Worm (Caenorhabditis elegans) whole organism, late embryonic: ENCODE data around the gene K09E2.3.

Experiments
- C08G9.2 ChIP-seq: sonication (generic microtip); optimal IDR thresholded peaks from 2 replicates; lab custom pipeline; 2016; ENCODE audit warnings: mild to moderate bottlenecking, missing genetic modification characterization, moderate library complexity, missing compliant biosample characterization
- C38D4.7 ChIP-seq: fragments of 200-800 bp; sonication (Bioruptor generic); optimal IDR thresholded peaks from 2 replicates; lab custom pipeline; 2018; ENCODE audit warnings: mild to moderate bottlenecking, missing genetic modification characterization, moderate library complexity, missing compliant biosample characterization
- F13H6.1 ChIP-seq: sonication (generic microtip); optimal IDR thresholded peaks from 2 replicates; lab custom pipeline; 2016; ENCODE audit warnings: missing genetic modification characterization, missing compliant biosample characterization
- K02D7.2 ChIP-seq: sonication (generic microtip); optimal IDR thresholded peaks from 2 replicates; lab custom pipeline; 2017; ENCODE audit warnings: mild to moderate bottlenecking, missing genetic modification characterization, missing compliant biosample characterization
- T23F11.4 ChIP-seq: fragments of 200-800 bp; sonication (Bioruptor generic); optimal IDR thresholded peaks from 2 replicates; lab custom pipeline; 2018; ENCODE audit warnings: mild to moderate bottlenecking, missing genetic modification characterization, missing compliant biosample characterization
- ama-1 ChIP-seq: fragments of 150-350 bp; optimal IDR thresholded peaks from 2 replicates; lab custom pipeline; 2014
- ceh-19 ChIP-seq: fragments of 200-800 bp; sonication (Bioruptor generic); optimal IDR thresholded peaks from 2 replicates; lab custom pipeline; 2018; ENCODE audit warnings: mild to moderate bottlenecking, missing genetic modification characterization, missing compliant biosample characterization
- ceh-2 ChIP-seq: sonication (generic microtip); optimal IDR thresholded peaks from 2 replicates; lab custom pipeline; 2016; ENCODE audit warnings: missing genotype, missing genetic modification characterization, missing compliant biosample characterization
- ceh-34 ChIP-seq: sonication (generic microtip); optimal IDR thresholded peaks from 2 replicates; lab custom pipeline; 2016; ENCODE audit warnings: mild to moderate bottlenecking, missing genetic modification characterization, missing compliant biosample characterization
- ceh-45 ChIP-seq: fragments of 200-800 bp; sonication (Bioruptor generic); IDR thresholded peaks from 2 replicates; pipeline ENCODE4 v1.3.6; 2022; ENCODE audit warnings: missing genetic modification reagents, missing genetic modification characterization, missing compliant biosample characterization
- ceh-6 ChIP-seq: fragments of 200-800 bp; sonication (Bioruptor generic); optimal IDR thresholded peaks from 2 replicates; lab custom pipeline; 2018; ENCODE audit warnings: mild to moderate bottlenecking, missing genetic modification characterization, missing compliant biosample characterization
- che-1 ChIP-seq: sonication (generic microtip); optimal IDR thresholded peaks from 2 replicates; lab custom pipeline; 2016; ENCODE audit warnings: mild to moderate bottlenecking, missing genetic modification characterization, missing compliant biosample characterization
- dve-1 ChIP-seq: sonication (generic microtip); optimal IDR thresholded peaks from 2 replicates; lab custom pipeline; 2017; ENCODE audit warnings: antibody characterized with exemption, mild to moderate bottlenecking, missing genetic modification characterization, missing compliant biosample characterization
- elt-2 ChIP-seq: sonication (generic microtip); optimal IDR thresholded peaks from 2 replicates; lab custom pipeline; 2016; ENCODE audit warnings: missing genetic modification reagents, missing genetic modification characterization, missing compliant biosample characterization
- elt-4 ChIP-seq: sonication (generic microtip); optimal IDR thresholded peaks from 2 replicates; lab custom pipeline; 2016; ENCODE audit warnings: missing genetic modification characterization, missing compliant biosample characterization
- eyg-1 ChIP-seq: sonication (generic microtip); optimal IDR thresholded peaks from 2 replicates; lab custom pipeline; 2016; ENCODE audit warnings: missing genotype, missing genetic modification characterization, missing compliant biosample characterization
- fax-1 ChIP-seq: sonication (generic microtip); optimal IDR thresholded peaks from 2 replicates; lab custom pipeline; 2016; ENCODE audit warnings: missing genotype, missing genetic modification characterization, missing compliant biosample characterization
- fkh-10 ChIP-seq: fragments of 150-350 bp; optimal IDR thresholded peaks from 2 replicates; lab custom pipeline; 2014; ENCODE audit warnings: missing biosample characterization, missing genetic modification reagents, missing genetic modification characterization
- fkh-6 ChIP-seq: sonication (generic microtip); optimal IDR thresholded peaks from 2 replicates; lab custom pipeline; 2016; ENCODE audit warnings: missing genetic modification characterization, missing compliant biosample characterization
- gmeb-2 ChIP-seq: sonication (generic microtip); optimal IDR thresholded peaks from 2 replicates; lab custom pipeline; 2016; ENCODE audit warnings: missing genetic modification characterization, inconsistent platforms, missing compliant biosample characterization
- hlh-13 ChIP-seq: fragments of 200-800 bp; sonication (Bioruptor generic); optimal IDR thresholded peaks from 2 replicates; lab custom pipeline; 2018; ENCODE audit warnings: mild to moderate bottlenecking, missing genetic modification characterization, missing compliant biosample characterization
- hlh-15 ChIP-seq: sonication (generic microtip); optimal IDR thresholded peaks from 2 replicates; lab custom pipeline; 2016; ENCODE audit warnings: missing genetic modification characterization, missing compliant biosample characterization
- hlh-6 ChIP-seq: sonication (generic microtip); optimal IDR thresholded peaks from 2 replicates; lab custom pipeline; 2016; ENCODE audit warnings: missing genotype, missing genetic modification characterization, missing compliant biosample characterization
- lin-11 ChIP-seq: fragments of 200-800 bp; sonication (Bioruptor generic); optimal IDR thresholded peaks from 2 replicates; lab custom pipeline; 2018; ENCODE audit warnings: mild to moderate bottlenecking, missing genetic modification characterization, missing compliant biosample characterization
- nfya-1 ChIP-seq: sonication (generic microtip); optimal IDR thresholded peaks from 2 replicates; lab custom pipeline; 2017; ENCODE audit warnings: missing genetic modification characterization, mild to moderate bottlenecking, missing compliant biosample characterization, antibody characterized with exemption, moderate library complexity
- nhr-11 ChIP-seq: fragments of 150-350 bp; optimal IDR thresholded peaks from 2 replicates; lab custom pipeline; 2014; ENCODE audit warnings: missing biosample characterization, missing genetic modification characterization
- nhr-232 ChIP-seq: sonication (generic microtip); optimal IDR thresholded peaks from 2 replicates; lab custom pipeline; 2016; ENCODE audit warnings: missing genetic modification characterization, missing compliant biosample characterization
- npax-4 ChIP-seq: sonication (generic microtip); optimal IDR thresholded peaks from 2 replicates; lab custom pipeline; 2016; ENCODE audit warnings: missing genetic modification characterization, missing compliant biosample characterization
- pat-9 ChIP-seq: fragments of 200-800 bp; sonication (Bioruptor generic); optimal IDR thresholded peaks from 2 replicates; lab custom pipeline; 2018; ENCODE audit warnings: mild to moderate bottlenecking, missing genetic modification characterization, moderate library complexity, missing compliant biosample characterization
- pax-1 ChIP-seq: fragments of 150-350 bp; optimal IDR thresholded peaks from 2 replicates; lab custom pipeline; 2014; ENCODE audit warnings: missing biosample characterization, missing genetic modification characterization
- pha-2 ChIP-seq: sonication (generic microtip); optimal IDR thresholded peaks from 2 replicates; lab custom pipeline; 2017; ENCODE audit warnings: mild to moderate bottlenecking, missing genetic modification characterization, missing compliant biosample characterization
- pqm-1 ChIP-seq: sonication (generic microtip); optimal IDR thresholded peaks from 2 replicates; lab custom pipeline; 2016; ENCODE audit warnings: missing genetic modification characterization, missing compliant biosample characterization
- sox-2 ChIP-seq: fragments of 200-800 bp; sonication (Bioruptor generic); IDR thresholded peaks from 2 replicates; pipeline ENCODE4 v1.3.6; 2022; ENCODE audit warnings: missing genetic modification reagents, missing genetic modification characterization, missing compliant biosample characterization
- sox-4 ChIP-seq: sonication (generic microtip); optimal IDR thresholded peaks from 2 replicates; lab custom pipeline; 2017; ENCODE audit warnings: mild to moderate bottlenecking, missing genetic modification characterization, inconsistent platforms, missing compliant biosample characterization
- syd-9 ChIP-seq: sonication (generic microtip); optimal IDR thresholded peaks from 2 replicates; lab custom pipeline; 2016; ENCODE audit warnings: mild to moderate bottlenecking, missing genetic modification characterization, moderate library complexity, missing compliant biosample characterization
- tbx-2 ChIP-seq: sonication (generic microtip); optimal IDR thresholded peaks from 2 replicates; lab custom pipeline; 2016; ENCODE audit warnings: missing genetic modification characterization, missing compliant biosample characterization
- tbx-7 ChIP-seq: sonication (generic microtip); optimal IDR thresholded peaks from 2 replicates; lab custom pipeline; 2016; ENCODE audit warnings: missing genotype, missing genetic modification characterization, missing compliant biosample characterization
- ttx-3 ChIP-seq: sonication (generic microtip); optimal IDR thresholded peaks from 2 replicates; lab custom pipeline; 2016; ENCODE audit warnings: missing genetic modification reagents, missing genetic modification characterization, missing compliant biosample characterization
- unc-3 ChIP-seq, 2 experiments: fragments of 200-800 bp in 1 of 2; sonication (Bioruptor generic) in 1 of 2; sonication (generic microtip) in 1 of 2; conservative IDR thresholded peaks in 1 of 2; optimal IDR thresholded peaks in 1 of 2; 2 replicates each; pipeline versions ENCODE4 v1.3.6 to Lab custom; 2016 to 2022; ENCODE audit warnings: missing compliant biosample characterization in 2 of 2, missing genetic modification characterization in 2 of 2, missing genetic modification reagents in 1 of 2
- unc-42 ChIP-seq: sonication (generic microtip); optimal IDR thresholded peaks from 2 replicates; lab custom pipeline; 2016; ENCODE audit warnings: missing genotype, missing genetic modification characterization, missing compliant biosample characterization
- unc-86 ChIP-seq: sonication (generic microtip); optimal IDR thresholded peaks from 2 replicates; lab custom pipeline; 2016; ENCODE audit warnings: missing genetic modification characterization, missing compliant biosample characterization
- zip-5 ChIP-seq: sonication (generic microtip); optimal IDR thresholded peaks from 2 replicates; lab custom pipeline; 2016; ENCODE audit warnings: missing genetic modification characterization, missing compliant biosample characterization
- ztf-16 ChIP-seq: sonication (generic microtip); optimal IDR thresholded peaks from 2 replicates; lab custom pipeline; 2017; ENCODE audit warnings: missing genetic modification characterization, missing compliant biosample characterization

The K09E2.3 gene

DNA sequence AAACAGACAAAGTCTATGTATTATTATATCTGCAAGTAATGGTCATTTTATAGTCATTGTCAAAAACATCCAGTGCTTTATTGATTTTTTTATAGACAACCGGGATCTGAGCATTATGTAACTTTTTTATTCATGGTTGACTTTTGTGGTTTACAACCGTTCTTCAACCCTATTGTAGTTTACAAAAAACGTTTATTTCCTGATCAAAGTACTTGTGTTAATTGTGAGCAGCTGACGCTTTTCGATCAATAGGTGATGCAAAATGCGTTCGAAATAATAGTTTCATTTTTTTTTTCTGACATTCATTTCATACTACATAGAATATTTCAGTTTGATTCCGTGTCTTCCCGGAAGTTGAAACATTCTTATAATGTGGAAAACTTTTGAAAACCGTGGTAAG is at the start of gene K09E2.3, which contains the start of gene K09E2.2:
K09E2.3 (plus strand) TSS at position 325 of the 400 bp plus-strand sequence.
K09E2.2 (plus strand) TSS at position 301 of the 400 bp plus-strand sequence.
- no peak for TF ChIP-seq dve-1
- TF ChIP-seq fkh-10 (GFP tag; lab: Kevin White, UChicago): no peak
- no peak for TF ChIP-seq pqm-1
- no peak for TF ChIP-seq ama-1 (lab: Kevin White, UChicago)
- no peak for TF ChIP-seq T23F11.4
- TF ChIP-seq K02D7.2 (tag; lab: Kevin White, UChicago): no peak
- TF ChIP-seq ceh-34 (tag; lab: Kevin White, UChicago): no peak
- no peak for TF ChIP-seq pat-9 (tag; lab: Kevin White, UChicago)
- TF ChIP-seq nfya-1 (tag; lab: Kevin White, UChicago): no peak
- TF ChIP-seq syd-9 (tag; lab: Kevin White, UChicago): no peak
- no peak for TF ChIP-seq hlh-6 (tag; lab: Kevin White, UChicago)
- no peak for TF ChIP-seq tbx-7 (tag; lab: Kevin White, UChicago)
- no peak for TF ChIP-seq unc-86 (tag; lab: Kevin White, UChicago)

- TF ChIP-seq ceh-6 (GFP tag; lab: Kevin White, UChicago) (peak; percentile 16), C38D4.7 (GFP tag; lab: Kevin White, UChicago) (peak; percentile 31), ceh-45 (GFP tag; lab: Robert Waterston, UW) (no peak)
Measured at ce11 chrX:8623840-8624591, 48.9 kb upstream of the K09E2.3 start.

ce11 chrX:8625090-8625489 is 47.8 kb upstream of the K09E2.3 start, which contains the start of gene K01A12.3:
TSS of gene K01A12.3 (minus strand) at chrX:8625190.
- TF ChIP-seq nfya-1 (tag; lab: Kevin White, UChicago) (no peak), unc-42 (tag; lab: Kevin White, UChicago) (no peak), fax-1 (tag; lab: Kevin White, UChicago) (no peak)

ce11 chrX:8638679-8639184 is 34.2 kb upstream of the K09E2.3 start:
- TF ChIP-seq fkh-6 (tag; lab: Kevin White, UChicago) (peak; percentile 63), pat-9 (tag; lab: Kevin White, UChicago) (peak; percentile 37), ceh-6 (GFP tag; lab: Kevin White, UChicago) (peak; percentile 63), che-1 (tag; lab: Kevin White, UChicago) (peak; percentile 1), ceh-2 (tag; lab: Kevin White, UChicago) (peak; percentile 10), eyg-1 (peak; percentile 9), hlh-13 (GFP tag; lab: Kevin White, UChicago) (peak; percentile 19), ttx-3 (tag; lab: Kevin White, UChicago) (peak; percentile 48), ztf-16 (tag; lab: Kevin White, UChicago) (no peak), zip-5 (tag; lab: Kevin White, UChicago) (peak; percentile 38), T23F11.4 (peak; percentile 47), fkh-10 (GFP tag; lab: Kevin White, UChicago) (no peak), sox-2 (GFP tag; lab: Robert Waterston, UW) (peak; percentile 55), tbx-2 (peak; percentile 43), F13H6.1 (no peak), nhr-232 (tag; lab: Kevin White, UChicago) (peak; percentile 58), nhr-11 (tag; lab: Kevin White, UChicago) (no peak), ceh-19 (GFP tag; lab: Kevin White, UChicago) (peak; percentile 69), sox-4 (peak; percentile 56), elt-2 (peak; percentile 51), pax-1 (tag; lab: Kevin White, UChicago) (no peak), C38D4.7 (GFP tag; lab: Kevin White, UChicago) (peak; percentile 68), ceh-34 (tag; lab: Kevin White, UChicago) (peak; percentile 32), ceh-45 (GFP tag; lab: Robert Waterston, UW) (peak; percentile 23; the same call in 1 of the 2 replicates), hlh-15 (peak; percentile 54), unc-3 (GFP tag; conservative IDR thresholded peaks at IDR 0.05; lab: Robert Waterston, UW) (peak; percentile 48; the same call in 1 of the 2 replicates), unc-3 (tag; optimal IDR thresholded peaks at IDR 0.05; lab: Kevin White, UChicago) (peak; percentile 18), pha-2 (tag; lab: Kevin White, UChicago) (peak; percentile 78), syd-9 (tag; lab: Kevin White, UChicago) (peak; percentile 27), elt-4 (tag; lab: Kevin White, UChicago) (no peak), npax-4 (tag; lab: Kevin White, UChicago) (peak; percentile 28), C08G9.2 (tag; lab: Kevin White, UChicago) (no peak), gmeb-2 (tag; lab: Kevin White, UChicago) (peak; percentile 69), lin-11 (peak; percentile 11)
